Fruit fly (Drosophila melanogaster) whole organism, embryonic: ENCODE measurements around the gene H15.

Experiments
- B-H1 ChIP-seq: fragments of 200-800 bp; sonication (Bioruptor generic); IDR thresholded peaks from 3 replicates; pipeline ENCODE4 v1.3.6; 2022; ENCODE audit warnings: missing biosample characterization, missing genetic modification characterization
- CG10366 ChIP-seq: fragments of 200-800 bp; sonication (Bioruptor generic); IDR thresholded peaks from 2 replicates; pipeline ENCODE4 v1.3.6; 2022; ENCODE audit warnings: missing biosample characterization, missing genetic modification characterization
- CG10959 ChIP-seq: fragments of 200-800 bp; sonication (Bioruptor generic); IDR thresholded peaks from 2 replicates; pipeline ENCODE4 v1.3.6; 2022; ENCODE audit warnings: missing biosample characterization, missing genetic modification characterization
- CG13287 ChIP-seq: fragments of 200-800 bp; sonication (Bioruptor generic); IDR thresholded peaks from 2 replicates; pipeline ENCODE4 v1.3.6; 2022; ENCODE audit warnings: missing biosample characterization, missing genetic modification characterization; ENCODE audit not compliant: partially characterized antibody
- CG13894 ChIP-seq: fragments of 200-800 bp; sonication (Bioruptor generic); optimal IDR thresholded peaks from 3 replicates; lab custom pipeline; 2018; ENCODE audit warnings: missing biosample characterization, mild to moderate bottlenecking, missing genetic modification characterization, moderate library complexity
- CG14050 ChIP-seq: fragments of 200-800 bp; sonication (Bioruptor generic); IDR thresholded peaks from 3 replicates; pipeline ENCODE4 v1.3.6; 2022; ENCODE audit warnings: missing biosample characterization, missing genetic modification characterization
- CG1647 ChIP-seq: fragments of 200-800 bp; sonication (Bioruptor generic); optimal IDR thresholded peaks from 3 replicates; lab custom pipeline; 2016; ENCODE audit warnings: missing biosample characterization, missing genetic modification characterization
- CG17359 ChIP-seq: fragments of 200-800 bp; sonication (Bioruptor generic); optimal IDR thresholded peaks from 3 replicates; lab custom pipeline; 2018; ENCODE audit warnings: missing biosample characterization, mild to moderate bottlenecking, missing genetic modification characterization, moderate library complexity
- CG17612 ChIP-seq: fragments of 200-800 bp; sonication (Bioruptor generic); IDR thresholded peaks from 2 replicates; pipeline ENCODE4 v1.3.6; 2022; ENCODE audit warnings: missing biosample characterization, missing genetic modification characterization
- CG17802 ChIP-seq: fragments of 200-800 bp; sonication (Bioruptor generic); optimal IDR thresholded peaks from 2 replicates; lab custom pipeline; 2018; ENCODE audit warnings: missing biosample characterization, mild to moderate bottlenecking, missing genetic modification characterization, moderate library complexity
- CG17829 ChIP-seq: fragments of 200-800 bp; optimal IDR thresholded peaks from 2 replicates; lab custom pipeline; 2019; ENCODE audit warnings: missing biosample characterization, mild to moderate bottlenecking, missing genetic modification characterization, moderate library complexity
- CG2199 ChIP-seq: fragments of 200-800 bp; sonication (Bioruptor generic); IDR thresholded peaks from 3 replicates; pipeline ENCODE4 v1.3.6; 2022; ENCODE audit warnings: missing biosample characterization, missing genetic modification characterization
- CG2678 ChIP-seq: fragments of 200-800 bp; sonication (Bioruptor generic); optimal IDR thresholded peaks from 3 replicates; lab custom pipeline; 2019; ENCODE audit warnings: missing biosample characterization, mild to moderate bottlenecking, missing genetic modification characterization, moderate library complexity
- CG2889 ChIP-seq: fragments of 200-800 bp; sonication (Bioruptor generic); IDR thresholded peaks from 3 replicates; pipeline ENCODE4 v1.3.6; 2022; ENCODE audit warnings: missing biosample characterization, missing genetic modification characterization
- CG31224 ChIP-seq: fragments of 200-800 bp; sonication (Bioruptor generic); IDR thresholded peaks from 2 replicates; pipeline ENCODE4 v1.3.6; 2022; ENCODE audit warnings: missing biosample characterization, missing genetic modification characterization
- CG3163 ChIP-seq: fragments of 200-800 bp; sonication (Bioruptor generic); optimal IDR thresholded peaks from 3 replicates; lab custom pipeline; 2016; ENCODE audit warnings: missing biosample characterization, missing genetic modification characterization
- CG4404 ChIP-seq: fragments of 200-800 bp; sonication (Bioruptor generic); IDR thresholded peaks from 2 replicates; pipeline ENCODE4 v1.3.6; 2022; ENCODE audit warnings: missing biosample characterization, missing genetic modification characterization
- CG4617 ChIP-seq: fragments of 200-800 bp; sonication (Bioruptor generic); optimal IDR thresholded peaks from 3 replicates; lab custom pipeline; 2016; ENCODE audit warnings: missing biosample characterization, missing genetic modification characterization, borderline replicate concordance
- D19B ChIP-seq: fragments of 200-800 bp; sonication (Bioruptor generic); optimal IDR thresholded peaks from 2 replicates; lab custom pipeline; 2017; ENCODE audit warnings: missing biosample characterization, mild to moderate bottlenecking, missing genetic modification characterization
- Dad ChIP-seq: fragments of 200-800 bp; sonication (Bioruptor generic); optimal IDR thresholded peaks from 3 replicates; lab custom pipeline; 2016; ENCODE audit warnings: missing biosample characterization, missing genetic modification characterization
- Eip74EF ChIP-seq, 2 experiments: fragments of 200-800 bp in 1 of 2; fragments of >200 bp in 1 of 2; sonication (Bioruptor generic) in 1 of 2; optimal IDR thresholded peaks; 2 replicates each; lab custom pipeline; 2017 to 2019; ENCODE audit warnings: missing biosample characterization in 2 of 2, missing genetic modification characterization in 2 of 2, mild to moderate bottlenecking in 1 of 2, moderate library complexity in 1 of 2
- Gsc ChIP-seq: fragments of 200-800 bp; sonication (Bioruptor generic); IDR thresholded peaks from 2 replicates; pipeline ENCODE4 v1.3.6; 2022; ENCODE audit warnings: missing biosample characterization, missing genetic modification characterization
- H15 ChIP-seq: fragments of 200-800 bp; sonication (Bioruptor generic); IDR thresholded peaks from 3 replicates; pipeline ENCODE4 v1.3.6; 2022; ENCODE audit warnings: missing biosample characterization, missing genetic modification characterization
- HHEX ChIP-seq: fragments of 200-800 bp; sonication (Bioruptor generic); optimal IDR thresholded peaks from 3 replicates; lab custom pipeline; 2017; ENCODE audit warnings: missing biosample characterization, mild to moderate bottlenecking, missing genetic modification characterization, missing genetic modification reagents
- Hr39 ChIP-seq: fragments of >200 bp; optimal IDR thresholded peaks from 2 replicates; lab custom pipeline; 2017
- Hr51 ChIP-seq, 2 experiments: fragments of 200-800 bp; sonication (Bioruptor generic); optimal IDR thresholded peaks; 2 replicates in 1 of 2; 3 replicates in 1 of 2; lab custom pipeline; 2016 to 2018; ENCODE audit warnings: missing biosample characterization in 2 of 2, missing genetic modification characterization in 2 of 2, mild to moderate bottlenecking in 1 of 2, moderate library complexity in 1 of 2
- Hr78 ChIP-seq, 2 experiments: fragments of 200-800 bp in 1 of 2; fragments of >200 bp in 1 of 2; sonication (Bioruptor generic) in 1 of 2; optimal IDR thresholded peaks; 2 replicates each; lab custom pipeline; 2017 to 2019; ENCODE audit warnings: missing biosample characterization in 2 of 2, missing genetic modification characterization in 2 of 2, mild to moderate bottlenecking in 1 of 2, moderate library complexity in 1 of 2
- btn ChIP-seq: fragments of 200-800 bp; sonication (Bioruptor generic); optimal IDR thresholded peaks from 2 replicates; lab custom pipeline; 2016; ENCODE audit warnings: missing biosample characterization, missing genetic modification characterization
- cad ChIP-seq: fragments of >200 bp; optimal IDR thresholded peaks from 2 replicates; lab custom pipeline; 2017; ENCODE audit warnings: missing biosample characterization, missing genetic modification characterization
- dmrt11E ChIP-seq: fragments of 200-800 bp; sonication (Bioruptor generic); optimal IDR thresholded peaks from 3 replicates; lab custom pipeline; 2018; ENCODE audit warnings: missing biosample characterization, mild to moderate bottlenecking, missing genetic modification characterization, moderate library complexity
- exex ChIP-seq: fragments of 200-800 bp; sonication (Bioruptor generic); optimal IDR thresholded peaks from 4 replicates; lab custom pipeline; 2018; ENCODE audit warnings: missing biosample characterization, mild to moderate bottlenecking, missing genetic modification characterization, moderate library complexity
- gcm ChIP-seq: fragments of 200-800 bp; sonication (Bioruptor generic); optimal IDR thresholded peaks from 2 replicates; lab custom pipeline; 2019; ENCODE audit warnings: missing biosample characterization, mild to moderate bottlenecking, missing genetic modification characterization, moderate library complexity
- gt ChIP-seq: fragments of 200-800 bp; sonication (Bioruptor generic); IDR thresholded peaks from 2 replicates; pipeline ENCODE4 v1.3.6; 2022; ENCODE audit warnings: missing biosample characterization, missing genetic modification characterization
- ham ChIP-seq: fragments of 200-800 bp; sonication (Bioruptor generic); IDR thresholded peaks from 2 replicates; pipeline ENCODE4 v1.3.6; 2022; ENCODE audit warnings: missing biosample characterization, missing genetic modification characterization
- kay ChIP-seq: fragments of 200-800 bp; sonication (Bioruptor generic); optimal IDR thresholded peaks from 2 replicates; lab custom pipeline; 2016; ENCODE audit warnings: missing biosample characterization, missing genetic modification characterization
- ken ChIP-seq: fragments of 200-800 bp; sonication (Bioruptor generic); IDR thresholded peaks from 3 replicates; pipeline ENCODE4 v1.3.6; 2022; ENCODE audit warnings: missing biosample characterization, missing genetic modification characterization
- klu ChIP-seq: fragments of 200-800 bp; sonication (Bioruptor generic); IDR thresholded peaks from 2 replicates; pipeline ENCODE4 v1.3.6; 2022; ENCODE audit warnings: missing biosample characterization, missing genetic modification characterization
- kni ChIP-seq: fragments of 200-800 bp; sonication (Bioruptor generic); optimal IDR thresholded peaks from 3 replicates; lab custom pipeline; 2017; ENCODE audit warnings: mild to moderate bottlenecking, missing biosample characterization, missing genetic modification reagents, missing genetic modification characterization
- luna ChIP-seq: fragments of 200-800 bp; sonication (Bioruptor generic); optimal IDR thresholded peaks from 2 replicates; lab custom pipeline; 2016; ENCODE audit warnings: missing biosample characterization, missing genetic modification characterization
- oc ChIP-seq: fragments of 200-800 bp; sonication (Bioruptor generic); optimal IDR thresholded peaks from 2 replicates; lab custom pipeline; 2018; ENCODE audit warnings: missing biosample characterization, mild to moderate bottlenecking, missing genetic modification characterization, moderate library complexity
- pnt ChIP-seq: fragments of 200-800 bp; sonication (Bioruptor generic); optimal IDR thresholded peaks from 3 replicates; lab custom pipeline; 2016; ENCODE audit warnings: missing biosample characterization, missing genetic modification characterization
- ranshi ChIP-seq: fragments of 200-800 bp; sonication (Bioruptor generic); IDR thresholded peaks from 2 replicates; pipeline ENCODE4 v1.3.6; 2022; ENCODE audit warnings: missing biosample characterization, missing genetic modification characterization
- repo ChIP-seq: fragments of 200-800 bp; sonication (Bioruptor generic); optimal IDR thresholded peaks from 2 replicates; lab custom pipeline; 2016; ENCODE audit warnings: missing biosample characterization, missing genetic modification characterization
- rib ChIP-seq: fragments of 200-800 bp; sonication (Bioruptor generic); IDR thresholded peaks from 2 replicates; pipeline ENCODE4 v1.3.6; 2022; ENCODE audit warnings: missing biosample characterization, missing genetic modification characterization
- sisA ChIP-seq: fragments of 200-800 bp; sonication (Bioruptor generic); IDR thresholded peaks from 2 replicates; pipeline ENCODE4 v1.3.6; 2022; ENCODE audit warnings: missing biosample characterization, missing genetic modification characterization
- slp2 ChIP-seq: fragments of 200-800 bp; sonication (Bioruptor generic); optimal IDR thresholded peaks from 2 replicates; lab custom pipeline; 2016; ENCODE audit warnings: missing biosample characterization, missing genetic modification characterization
- sqz ChIP-seq: fragments of 200-800 bp; sonication (Bioruptor generic); optimal IDR thresholded peaks from 3 replicates; lab custom pipeline; 2018; ENCODE audit warnings: missing biosample characterization, mild to moderate bottlenecking, missing genetic modification characterization
- tup ChIP-seq: fragments of 200-800 bp; sonication (Bioruptor generic); optimal IDR thresholded peaks from 2 replicates; lab custom pipeline; 2016; ENCODE audit warnings: missing biosample characterization, mild to moderate bottlenecking, missing genetic modification characterization, moderate library complexity
- tx ChIP-seq: fragments of 200-800 bp; sonication (Bioruptor generic); optimal IDR thresholded peaks from 2 replicates; lab custom pipeline; 2016; ENCODE audit warnings: missing biosample characterization, missing genetic modification characterization
- zen ChIP-seq: fragments of 200-800 bp; sonication (Bioruptor generic); optimal IDR thresholded peaks from 3 replicates; lab custom pipeline; 2018; ENCODE audit warnings: missing biosample characterization, mild to moderate bottlenecking, missing genetic modification characterization, moderate library complexity

The H15 gene

dm6 chr2L:5426843-5427540 lies 22.9 kb downstream of the H15 start (continued):
- TF ChIP-seq repo, result no peak
- peak; percentile 79 for TF ChIP-seq dmrt11E (tag; lab: Kevin White, UChicago)
- TF ChIP-seq luna, result no peak
- no peak for TF ChIP-seq Hr39
- TF ChIP-seq CG3163, result no peak
- no peak for TF ChIP-seq tx (GFP tag; lab: Kevin White, UChicago)
- no peak for TF ChIP-seq CG17802 (tag; lab: Kevin White, UChicago)
- TF ChIP-seq B-H1 (GFP tag; lab: Robert Waterston, UW), result no peak; the same call in 2 of the 3 replicates
- no peak for TF ChIP-seq CG2199 (GFP tag; lab: Robert Waterston, UW)
- TF ChIP-seq CG10366, result peak; percentile 21; the same call in 1 of the 2 replicates
- TF ChIP-seq exex (tag; lab: Kevin White, UChicago), result no peak
- TF ChIP-seq ham, result no peak
- TF ChIP-seq Eip74EF (GFP tag; optimal IDR thresholded peaks at IDR 0.05; lab: Kevin White, UChicago), result no peak
- TF ChIP-seq CG17359 (tag; lab: Kevin White, UChicago), result peak; percentile 41
- peak in 1 of 2 experiments; percentile 1 for TF ChIP-seq Hr51 (GFP tag; optimal IDR thresholded peaks at IDR 0.05; lab: Kevin White, UChicago)
- TF ChIP-seq CG14050, result no peak
- no peak for TF ChIP-seq pnt (GFP tag; lab: Kevin White, UChicago)
- no peak for TF ChIP-seq sqz (GFP tag; lab: Kevin White, UChicago)
- no peak for TF ChIP-seq CG1647 (GFP tag; lab: Kevin White, UChicago)
- 0 out of 3 replicates have a peak, but pooled peaks have one; percentile 26 for TF ChIP-seq ken (GFP tag; lab: Robert Waterston, UW)
- no peak for TF ChIP-seq CG13287 (GFP tag; lab: Robert Waterston, UW)
- no peak for TF ChIP-seq rib (GFP tag; lab: Robert Waterston, UW)
- TF ChIP-seq zen, result peak; percentile 12
- no peak for TF ChIP-seq ranshi (GFP tag; lab: Robert Waterston, UW)
- peak; percentile 45 for TF ChIP-seq CG2678 (tag; lab: Kevin White, UChicago)
- no peak for TF ChIP-seq btn (GFP tag; lab: Kevin White, UChicago)
- peak; percentile 82; the same call in 2 of the 3 replicates for TF ChIP-seq H15
- no peak for TF ChIP-seq CG4617 (GFP tag; lab: Kevin White, UChicago)
- peak; percentile 24 for TF ChIP-seq oc (tag; lab: Kevin White, UChicago)
- no peak for TF ChIP-seq cad (GFP tag; lab: Kevin White, UChicago)
- no peak for TF ChIP-seq CG2889 (GFP tag; lab: Robert Waterston, UW)
- TF ChIP-seq Dad (GFP tag; lab: Kevin White, UChicago), result no peak
- peak; percentile 44 for TF ChIP-seq CG4404 (GFP tag; lab: Robert Waterston, UW)
- no peak for TF ChIP-seq slp2 (GFP tag; lab: Kevin White, UChicago)
- peak; percentile 51 for TF ChIP-seq CG17829 (tag; lab: Kevin White, UChicago)
- no peak for TF ChIP-seq kay
- TF ChIP-seq gt, result 0 out of 2 replicates have a peak, but pooled peaks have one; percentile 21
- no peak for TF ChIP-seq Gsc (GFP tag; lab: Robert Waterston, UW)
- TF ChIP-seq CG17612, result no peak
- no peak for TF ChIP-seq D19B
- TF ChIP-seq CG31224 (GFP tag; lab: Robert Waterston, UW), result no peak
- no peak for TF ChIP-seq gcm (GFP tag; lab: Kevin White, UChicago)
- TF ChIP-seq CG10959 (GFP tag; lab: Robert Waterston, UW), result 0 out of 2 replicates have a peak, but pooled peaks have one; percentile 27
- no peak for TF ChIP-seq HHEX (GFP tag; lab: Kevin White, UChicago)
- no peak for TF ChIP-seq tup (GFP tag; lab: Kevin White, UChicago)
- no peak for TF ChIP-seq kni
- no peak for TF ChIP-seq CG13894
- no peak for TF ChIP-seq Hr78 (GFP tag; optimal IDR thresholded peaks at IDR 0.05; lab: Kevin White, UChicago)
- peak; percentile 12; the same call in 1 of the 2 replicates for TF ChIP-seq sisA (GFP tag; lab: Robert Waterston, UW)
- no peak for TF ChIP-seq klu (GFP tag; lab: Robert Waterston, UW)
